Fruit fly (Drosophila melanogaster): ENCODE measurements around the gene CG46435.

Gene CG46435

DNA sequence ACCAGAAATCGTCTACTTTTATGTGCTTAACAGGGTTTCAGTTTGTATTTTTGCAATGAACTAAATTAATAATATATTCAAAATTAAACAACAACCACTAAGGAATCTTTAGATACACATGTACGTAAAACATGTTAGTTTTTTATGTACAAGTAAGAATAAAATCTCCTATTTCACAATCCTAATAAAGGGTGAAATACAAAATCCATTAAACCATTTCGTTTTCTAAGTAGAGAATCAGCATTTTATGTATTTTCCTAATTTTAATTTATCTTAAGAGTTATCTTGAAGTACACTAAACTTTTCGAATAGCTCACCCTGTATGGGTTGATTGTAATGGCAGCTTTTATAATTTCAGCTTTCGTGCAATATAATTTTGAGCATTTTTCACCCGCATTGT, 16.8 kb downstream of the CG46435 start (continued):
- TF ChIP-seq fd85E (GFP tag; optimal IDR thresholded peaks at IDR 0.05) (peak; percentile 55), dsx (GFP tag; optimal IDR thresholded peaks at IDR 0.05; ENCODE audit: poor library complexity, severe bottlenecking) (peak; percentile 46), CG34406 (GFP tag; optimal IDR thresholded peaks at IDR 0.05) (peak; percentile 87), cyc (GFP tag; optimal IDR thresholded peaks at IDR 0.05) (peak; percentile 42), CG4318 (GFP tag; optimal IDR thresholded peaks at IDR 0.05) (peak; percentile 80), CG1621 (tag; optimal IDR thresholded peaks at IDR 0.05) (no peak), Lpt (GFP tag; optimal IDR thresholded peaks at IDR 0.05) (peak; percentile 73), CG9139 (GFP tag; optimal IDR thresholded peaks at IDR 0.05) (no peak), Eip75B (GFP tag; optimal IDR thresholded peaks at IDR 0.05) (peak; percentile 87), topi (GFP tag; optimal IDR thresholded peaks at IDR 0.05) (peak; percentile 81), Ets96B (tag; optimal IDR thresholded peaks at IDR 0.05) (peak; percentile 74), CG6808 (GFP tag; optimal IDR thresholded peaks at IDR 0.05) (peak; percentile 16), CG3919 (GFP tag; optimal IDR thresholded peaks at IDR 0.05) (peak; percentile 77), CG15336 (GFP tag; IDR thresholded peaks at IDR 0.05) (peak; percentile 93)

DNA sequence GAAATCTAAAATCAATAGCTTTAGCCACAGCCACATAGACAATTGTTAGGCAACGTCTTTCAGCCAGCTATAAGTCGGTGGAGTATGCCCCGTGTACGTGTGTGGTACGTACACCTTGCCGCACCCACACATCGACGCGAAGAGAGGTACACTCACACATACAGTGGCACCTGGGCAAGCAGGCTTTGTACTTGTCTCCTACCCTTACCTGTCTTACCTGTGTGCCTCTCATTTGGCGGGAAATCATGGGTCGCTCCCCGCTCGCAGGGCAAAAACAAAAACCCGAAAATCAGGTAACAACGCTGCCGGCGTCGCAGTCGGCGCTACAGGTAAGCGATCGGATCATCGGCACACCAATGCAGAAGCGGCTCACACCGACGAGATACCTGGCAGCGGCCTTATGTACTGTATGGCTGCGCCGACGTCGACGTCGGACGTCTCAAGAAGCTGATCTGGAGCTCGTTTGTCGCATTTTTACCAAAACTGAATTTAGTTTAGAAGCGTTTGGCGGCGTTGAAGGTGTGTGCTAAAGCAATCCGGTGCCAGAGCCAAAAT, 17.3 kb downstream of the CG46435 start:
- no peak for TF ChIP-seq net (GFP tag; optimal IDR thresholded peaks at IDR 0.05)
- TF ChIP-seq Ets21C (GFP tag; optimal IDR thresholded peaks at IDR 0.05), result no peak
- TF ChIP-seq pdm3 (GFP tag; optimal IDR thresholded peaks at IDR 0.05), result no peak
- no peak for TF ChIP-seq CG1621 (tag; optimal IDR thresholded peaks at IDR 0.05)
- no peak for TF ChIP-seq Eip75B (GFP tag; optimal IDR thresholded peaks at IDR 0.05)
- TF ChIP-seq CG6854 (GFP tag; optimal IDR thresholded peaks at IDR 0.05), result peak; percentile 49
- TF ChIP-seq Eip78C (GFP tag), result peak; percentile 33
- TF ChIP-seq dsx (GFP tag; optimal IDR thresholded peaks at IDR 0.05; ENCODE audit: poor library complexity, severe bottlenecking), result peak; percentile 17
- no peak for TF ChIP-seq esn (GFP tag; optimal IDR thresholded peaks at IDR 0.05)
- peak; percentile 30 for TF ChIP-seq vri (GFP tag; optimal IDR thresholded peaks at IDR 0.05)
- peak; percentile 16 for TF ChIP-seq CG6808 (GFP tag; optimal IDR thresholded peaks at IDR 0.05)
- peak in 1 of 2 experiments; percentile 19 for TF ChIP-seq ss (GFP tag; optimal IDR thresholded peaks at IDR 0.05)
- peak; percentile 34 for TF ChIP-seq Sox102F (GFP tag; optimal IDR thresholded peaks at IDR 0.05)
- no peak for TF ChIP-seq Hr4 (GFP tag; optimal IDR thresholded peaks at IDR 0.05)
- TF ChIP-seq CG9139 (GFP tag; optimal IDR thresholded peaks at IDR 0.05), result no peak
- no peak for TF ChIP-seq CG11902 (GFP tag; optimal IDR thresholded peaks at IDR 0.05)
- peak; percentile 15 for TF ChIP-seq CG3919 (GFP tag; optimal IDR thresholded peaks at IDR 0.05)

- TF ChIP-seq CG34406 (GFP tag; optimal IDR thresholded peaks at IDR 0.05) (no peak), CG1621 (tag; optimal IDR thresholded peaks at IDR 0.05) (no peak), esn (GFP tag; optimal IDR thresholded peaks at IDR 0.05) (no peak), CG8632 (GFP tag; optimal IDR thresholded peaks at IDR 0.05) (no peak), CG9139 (GFP tag; optimal IDR thresholded peaks at IDR 0.05) (no peak), spab (GFP tag; optimal IDR thresholded peaks at IDR 0.05) (no peak), CG16779 (tag; optimal IDR thresholded peaks at IDR 0.05) (no peak), lz (GFP tag; optimal IDR thresholded peaks at IDR 0.05) (no peak), CG7368 (GFP tag; optimal IDR thresholded peaks at IDR 0.05) (no peak), topi (GFP tag; optimal IDR thresholded peaks at IDR 0.05) (no peak), fd59A (GFP tag; optimal IDR thresholded peaks at IDR 0.05) (no peak), Hr38 (GFP tag; optimal IDR thresholded peaks at IDR 0.05) (no peak), CG6854 (GFP tag; optimal IDR thresholded peaks at IDR 0.05) (no peak), CG3919 (GFP tag; optimal IDR thresholded peaks at IDR 0.05) (no peak)
Measured at dm6 chr3L:19563014-19563413, 18.1 kb downstream of the CG46435 start.

- TF ChIP-seq CG15336 (GFP tag; IDR thresholded peaks at IDR 0.05), result no peak
- no peak for TF ChIP-seq CG32006 (GFP tag; optimal IDR thresholded peaks at IDR 0.05)
- TF ChIP-seq CG6792 (GFP tag; optimal IDR thresholded peaks at IDR 0.05), result no peak
- TF ChIP-seq Met (GFP tag; optimal IDR thresholded peaks at IDR 0.05), result no peak
- TF ChIP-seq dac (GFP tag; optimal IDR thresholded peaks at IDR 0.05), result no peak
- no peak for TF ChIP-seq CG8632 (GFP tag; optimal IDR thresholded peaks at IDR 0.05)
- no peak for TF ChIP-seq Sox14 (GFP tag; optimal IDR thresholded peaks at IDR 0.05)
- TF ChIP-seq achi (GFP tag; optimal IDR thresholded peaks at IDR 0.05), result no peak
Measured at dm6 chr3L:19564905-19565700, 20.2 kb downstream of the CG46435 start.

Data from whole organism, prepupa.